Worm (Caenorhabditis elegans) whole organism, young adult: Measurements from ENCODE around the gene C27B7.2.

Source experiments
- B0035.1 ChIP-seq: sonication (generic microtip); optimal IDR thresholded peaks from 2 replicates; lab custom pipeline; 2016; ENCODE audit warnings: missing genetic modification characterization, mild to moderate bottlenecking, missing compliant biosample characterization, missing genotype, missing genetic modification reagents
- B0336.3 ChIP-seq: fragments of 200-800 bp; sonication (Bioruptor generic); IDR thresholded peaks from 2 replicates; pipeline ENCODE4 v1.3.6; 2022; ENCODE audit warnings: missing genetic modification characterization, missing compliant biosample characterization
- C17E4.6 ChIP-seq: fragments of 200-800 bp; sonication (Bioruptor generic); IDR thresholded peaks from 2 replicates; pipeline ENCODE4 v1.3.6; 2022; ENCODE audit warnings: missing genetic modification reagents, missing genetic modification characterization, missing compliant biosample characterization
- F22D6.2 ChIP-seq: sonication (generic microtip); optimal IDR thresholded peaks from 2 replicates; lab custom pipeline; 2016; ENCODE audit warnings: mild to moderate bottlenecking, missing genetic modification characterization, missing compliant biosample characterization
- F33H1.4 ChIP-seq: fragments of 200-800 bp; sonication (Bioruptor generic); IDR thresholded peaks from 2 replicates; pipeline ENCODE4 v1.3.6; 2022; ENCODE audit warnings: missing genetic modification reagents, missing genetic modification characterization, missing compliant biosample characterization
- F39B2.1 ChIP-seq: fragments of 200-800 bp; sonication (Bioruptor generic); IDR thresholded peaks from 2 replicates; pipeline ENCODE4 v1.3.6; 2022; ENCODE audit warnings: missing genetic modification reagents, missing genetic modification characterization, missing compliant biosample characterization
- K11D2.4 ChIP-seq: fragments of 200-800 bp; sonication (Bioruptor generic); IDR thresholded peaks from 2 replicates; pipeline ENCODE4 v1.3.6; 2022; ENCODE audit warnings: missing genetic modification reagents, missing genetic modification characterization, missing compliant biosample characterization
- K12H6.12 ChIP-seq: fragments of 200-800 bp; sonication (Bioruptor generic); optimal IDR thresholded peaks from 2 replicates; lab custom pipeline; 2018; ENCODE audit warnings: mild to moderate bottlenecking, missing genetic modification characterization, missing compliant biosample characterization
- Y67H2A.10 ChIP-seq: fragments of 200-800 bp; sonication (Bioruptor generic); conservative IDR thresholded peaks from 2 replicates; pipeline ENCODE4 v1.3.6; 2022; ENCODE audit warnings: missing genetic modification reagents, missing genetic modification characterization, missing compliant biosample characterization
- Y79H2A.3 ChIP-seq: fragments of 200-800 bp; sonication (Bioruptor generic); conservative IDR thresholded peaks from 2 replicates; pipeline ENCODE4 v1.3.6; 2022; ENCODE audit warnings: missing genetic modification reagents, missing genetic modification characterization, missing compliant biosample characterization
- akir-1 ChIP-seq: fragments of 200-800 bp; sonication (Bioruptor generic); optimal IDR thresholded peaks from 2 replicates; lab custom pipeline; 2018; ENCODE audit warnings: mild to moderate bottlenecking, missing genetic modification characterization, moderate library complexity, missing compliant biosample characterization
- aptf-3 ChIP-seq: fragments of 200-800 bp; sonication (Bioruptor generic); IDR thresholded peaks from 2 replicates; pipeline ENCODE4 v1.3.6; 2022; ENCODE audit warnings: missing genetic modification characterization, missing compliant biosample characterization
- atf-7 ChIP-seq: sonication (generic microtip); optimal IDR thresholded peaks from 2 replicates; lab custom pipeline; 2017; ENCODE audit warnings: mild to moderate bottlenecking, missing genetic modification characterization, missing compliant biosample characterization
- attf-3 ChIP-seq: fragments of 200-800 bp; sonication (Bioruptor generic); conservative IDR thresholded peaks from 2 replicates; pipeline ENCODE4 v1.3.6; 2022; ENCODE audit warnings: missing genetic modification reagents, missing genetic modification characterization, missing compliant biosample characterization
- bed-1 ChIP-seq: fragments of 200-800 bp; sonication (Bioruptor generic); IDR thresholded peaks from 2 replicates; pipeline ENCODE4 v1.3.6; 2022; ENCODE audit warnings: missing genetic modification reagents, missing genetic modification characterization, missing compliant biosample characterization
- ceh-100 ChIP-seq: fragments of 200-800 bp; sonication (Bioruptor generic); IDR thresholded peaks from 2 replicates; pipeline ENCODE4 v1.3.6; 2022; ENCODE audit warnings: missing genetic modification reagents, missing genetic modification characterization, missing compliant biosample characterization
- ceh-27 ChIP-seq: fragments of 200-800 bp; sonication (Bioruptor generic); optimal IDR thresholded peaks from 2 replicates; lab custom pipeline; 2018; ENCODE audit warnings: mild to moderate bottlenecking, missing genetic modification characterization, moderate library complexity, missing compliant biosample characterization
- ceh-79 ChIP-seq: sonication (generic microtip); optimal IDR thresholded peaks from 2 replicates; lab custom pipeline; 2017; ENCODE audit warnings: mild to moderate bottlenecking, missing genetic modification characterization, missing compliant biosample characterization
- ceh-91 ChIP-seq: fragments of 200-800 bp; sonication (Bioruptor generic); IDR thresholded peaks from 2 replicates; pipeline ENCODE4 v1.3.6; 2022; ENCODE audit warnings: missing genetic modification reagents, missing genetic modification characterization, missing compliant biosample characterization
- dox-1 ChIP-seq: fragments of 200-800 bp; sonication (Bioruptor generic); IDR thresholded peaks from 2 replicates; pipeline ENCODE4 v1.3.6; 2022; ENCODE audit warnings: missing genetic modification reagents, missing genetic modification characterization, missing compliant biosample characterization
- efl-1 ChIP-seq: fragments of 150-350 bp; optimal IDR thresholded peaks from 2 replicates; lab custom pipeline; 2014; ENCODE audit warnings: missing biosample characterization, missing genetic modification reagents, missing genetic modification characterization
- egrh-3 ChIP-seq: fragments of 200-800 bp; sonication (Bioruptor generic); IDR thresholded peaks from 2 replicates; pipeline ENCODE4 v1.3.6; 2022; ENCODE audit warnings: missing genetic modification reagents, missing genetic modification characterization, missing compliant biosample characterization
- ekl-4 ChIP-seq: fragments of 200-800 bp; sonication (Bioruptor generic); IDR thresholded peaks from 2 replicates; pipeline ENCODE4 v1.3.6; 2022; ENCODE audit warnings: missing genetic modification reagents, missing genetic modification characterization, missing compliant biosample characterization
- ets-4 ChIP-seq: fragments of 200-800 bp; sonication (Bioruptor generic); optimal IDR thresholded peaks from 2 replicates; lab custom pipeline; 2018; ENCODE audit warnings: mild to moderate bottlenecking, missing genetic modification characterization, missing compliant biosample characterization
- fkh-3 ChIP-seq: sonication (generic microtip); optimal IDR thresholded peaks from 2 replicates; lab custom pipeline; 2016; ENCODE audit warnings: mild to moderate bottlenecking, missing genetic modification characterization, missing compliant biosample characterization
- him-1 ChIP-seq: sonication (generic microtip); optimal IDR thresholded peaks from 2 replicates; lab custom pipeline; 2016; ENCODE audit warnings: missing genotype, missing genetic modification reagents, missing genetic modification characterization, missing compliant biosample characterization
- hlh-12 ChIP-seq: sonication (generic microtip); optimal IDR thresholded peaks from 2 replicates; lab custom pipeline; 2016; ENCODE audit warnings: missing genetic modification characterization, missing compliant biosample characterization
- hmg-1.2 ChIP-seq: fragments of 200-800 bp; sonication (Bioruptor generic); IDR thresholded peaks from 2 replicates; pipeline ENCODE4 v1.3.6; 2022; ENCODE audit warnings: missing genetic modification reagents, missing genetic modification characterization, missing compliant biosample characterization
- let-607 ChIP-seq, 2 experiments: fragments of 200-800 bp in 1 of 2; sonication (Bioruptor generic) in 1 of 2; sonication (generic microtip) in 1 of 2; optimal IDR thresholded peaks; 2 replicates each; lab custom pipeline; 2016 to 2018; ENCODE audit warnings: mild to moderate bottlenecking in 2 of 2, missing compliant biosample characterization in 2 of 2, missing genetic modification characterization in 2 of 2, moderate library complexity in 2 of 2, missing genotype in 1 of 2
- lin-40 ChIP-seq: sonication (generic microtip); optimal IDR thresholded peaks from 2 replicates; lab custom pipeline; 2016; ENCODE audit warnings: missing genetic modification characterization, mild to moderate bottlenecking, missing compliant biosample characterization, missing genotype, missing genetic modification reagents
- lir-1 ChIP-seq: fragments of 200-800 bp; sonication (Bioruptor generic); conservative IDR thresholded peaks from 2 replicates; pipeline ENCODE4 v1.3.6; 2022; ENCODE audit warnings: missing genetic modification reagents, missing genetic modification characterization, missing compliant biosample characterization
- lsy-27 ChIP-seq: sonication (generic microtip); optimal IDR thresholded peaks from 2 replicates; lab custom pipeline; 2017; ENCODE audit warnings: missing genetic modification characterization, mild to moderate bottlenecking, missing compliant biosample characterization, antibody characterized with exemption, missing genotype, borderline replicate concordance; ENCODE audit not compliant: insufficient read depth
- madf-10 ChIP-seq: sonication (generic microtip); optimal IDR thresholded peaks from 2 replicates; lab custom pipeline; 2016; ENCODE audit warnings: mild to moderate bottlenecking, missing genetic modification characterization, missing compliant biosample characterization
- madf-3 ChIP-seq: fragments of 200-800 bp; sonication (Bioruptor generic); IDR thresholded peaks from 2 replicates; pipeline ENCODE4 v1.3.6; 2022; ENCODE audit warnings: missing genetic modification reagents, missing genetic modification characterization, missing compliant biosample characterization
- nhr-80 ChIP-seq: sonication (generic microtip); optimal IDR thresholded peaks from 2 replicates; lab custom pipeline; 2016; ENCODE audit warnings: missing genetic modification characterization, missing compliant biosample characterization
- pbrm-1 ChIP-seq: fragments of 200-800 bp; sonication (Bioruptor generic); IDR thresholded peaks from 2 replicates; pipeline ENCODE4 v1.3.6; 2022; ENCODE audit warnings: missing genetic modification reagents, missing genetic modification characterization, missing compliant biosample characterization
- rec-8 ChIP-seq, 2 experiments: sonication (generic microtip); optimal IDR thresholded peaks; 2 replicates each; lab custom pipeline; 2016; ENCODE audit warnings: mild to moderate bottlenecking in 2 of 2, missing genetic modification characterization in 2 of 2, missing genetic modification reagents in 2 of 2, missing genotype in 2 of 2, missing biosample characterization in 1 of 2, missing compliant biosample characterization in 1 of 2, moderate library complexity in 1 of 2
- repo-1 ChIP-seq: sonication (generic microtip); optimal IDR thresholded peaks from 2 replicates; lab custom pipeline; 2017; ENCODE audit warnings: mild to moderate bottlenecking, missing genetic modification characterization, missing compliant biosample characterization
- rpc-1 ChIP-seq, 2 experiments: fragments of 150-350 bp in 1 of 2; sonication (generic microtip) in 1 of 2; optimal IDR thresholded peaks; 2 replicates each; lab custom pipeline; 2014 to 2018; ENCODE audit warnings: missing biosample characterization in 1 of 2, missing genetic modification characterization in 1 of 2, missing genetic modification reagents in 1 of 2, missing genotype in 1 of 2
- sdz-38 ChIP-seq: sonication (generic microtip); optimal IDR thresholded peaks from 2 replicates; lab custom pipeline; 2016; ENCODE audit warnings: missing genotype, missing genetic modification characterization, missing compliant biosample characterization
- sea-2 ChIP-seq: fragments of 200-800 bp; sonication (Bioruptor generic); IDR thresholded peaks from 2 replicates; pipeline ENCODE4 v1.3.6; 2022; ENCODE audit warnings: missing genetic modification characterization, missing compliant biosample characterization
- snpc-1.3 ChIP-seq: sonication (generic microtip); optimal IDR thresholded peaks from 2 replicates; lab custom pipeline; 2017; ENCODE audit warnings: missing genetic modification characterization, mild to moderate bottlenecking, missing compliant biosample characterization, antibody characterized with exemption, moderate library complexity, missing genotype, missing genetic modification reagents; ENCODE audit not compliant: insufficient read depth
- sptf-2 ChIP-seq: fragments of 200-800 bp; sonication (Bioruptor generic); optimal IDR thresholded peaks from 2 replicates; lab custom pipeline; 2018; ENCODE audit warnings: mild to moderate bottlenecking, missing genetic modification characterization, missing compliant biosample characterization
- tbp1 ChIP-seq: fragments of 200-800 bp; sonication (Bioruptor generic); optimal IDR thresholded peaks from 2 replicates; lab custom pipeline; 2018; ENCODE audit warnings: mild to moderate bottlenecking, missing genetic modification characterization, missing compliant biosample characterization
- unc-130 ChIP-seq: sonication (generic microtip); optimal IDR thresholded peaks from 2 replicates; lab custom pipeline; 2016; ENCODE audit warnings: missing genetic modification reagents, missing genetic modification characterization, missing compliant biosample characterization
- unc-62 ChIP-seq: fragments of 150-350 bp; optimal IDR thresholded peaks from 2 replicates; lab custom pipeline; 2014; ENCODE audit warnings: missing biosample characterization, missing genetic modification reagents, missing genetic modification characterization
- xnd-1 ChIP-seq: sonication (generic microtip); optimal IDR thresholded peaks from 2 replicates; lab custom pipeline; 2016; ENCODE audit warnings: missing genotype, missing genetic modification reagents, missing genetic modification characterization, missing compliant biosample characterization
- ztf-25 ChIP-seq: fragments of 200-800 bp; sonication (Bioruptor generic); IDR thresholded peaks from 2 replicates; pipeline ENCODE4 v1.3.6; 2022; ENCODE audit warnings: missing genetic modification reagents, missing genetic modification characterization, missing compliant biosample characterization
- ztf-6 ChIP-seq: fragments of 200-800 bp; sonication (Bioruptor generic); IDR thresholded peaks from 2 replicates; pipeline ENCODE4 v1.3.6; 2022; ENCODE audit warnings: missing genetic modification reagents, missing genetic modification characterization, missing compliant biosample characterization

The C27B7.2 gene

DNA sequence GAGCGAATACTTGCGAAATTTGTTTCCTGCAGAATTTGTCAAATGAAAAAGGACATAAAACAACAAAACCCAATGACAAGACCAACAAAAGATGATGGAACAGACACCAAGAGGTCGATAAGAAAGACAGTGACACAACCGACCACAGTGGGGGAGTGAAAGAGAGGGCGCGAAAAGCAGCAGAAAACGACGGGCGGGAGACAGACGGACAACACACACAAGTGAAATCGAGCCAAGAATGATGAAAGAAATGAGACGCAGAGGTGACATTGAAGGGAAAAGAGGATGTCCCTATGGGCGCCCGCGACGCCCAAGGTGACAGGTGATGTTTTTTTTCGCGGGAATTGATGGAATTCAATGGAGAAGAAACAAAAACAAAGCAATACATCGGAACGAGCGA lies 26.6 kb upstream of the C27B7.2 start (continued):
- no peak for TF ChIP-seq F39B2.1 (GFP tag; lab: Robert Waterston, UW)
- no peak for TF ChIP-seq lir-1 (GFP tag; lab: Robert Waterston, UW)
- TF ChIP-seq K11D2.4 (GFP tag; lab: Robert Waterston, UW): no peak
- TF ChIP-seq snpc-1.3 (tag; lab: Kevin White, UChicago): peak; percentile 33
- no peak for TF ChIP-seq unc-62 (GFP tag; lab: Kevin White, UChicago)
- TF ChIP-seq K12H6.12: peak; percentile 45
- TF ChIP-seq Y67H2A.10 (GFP tag; lab: Robert Waterston, UW): no peak
- no peak for TF ChIP-seq ceh-100 (GFP tag; lab: Robert Waterston, UW)
- no peak for TF ChIP-seq pbrm-1
- TF ChIP-seq dox-1 (GFP tag; lab: Robert Waterston, UW): peak; percentile 90
- TF ChIP-seq rpc-1 (optimal IDR thresholded peaks at IDR 0.05; lab: Kevin White, UChicago): no peak
- TF ChIP-seq rpc-1 (tag; optimal IDR thresholded peaks at IDR 0.05; lab: Kevin White, UChicago): no peak
- TF ChIP-seq xnd-1 (tag; lab: Kevin White, UChicago): no peak
- no peak for TF ChIP-seq C17E4.6 (GFP tag; lab: Robert Waterston, UW)
- peak; percentile 17 for TF ChIP-seq atf-7 (tag; lab: Kevin White, UChicago)
- TF ChIP-seq rec-8 (tag; optimal IDR thresholded peaks at IDR 0.05; lab: Kevin White, UChicago): no peak
- no peak for TF ChIP-seq sea-2 (GFP tag; lab: Robert Waterston, UW)
- TF ChIP-seq ets-4 (GFP tag; lab: Kevin White, UChicago): peak; percentile 68
- no peak for TF ChIP-seq ztf-25 (GFP tag; lab: Robert Waterston, UW)
- TF ChIP-seq egrh-3 (GFP tag; lab: Robert Waterston, UW): peak; percentile 29; the same call in 1 of the 2 replicates
- TF ChIP-seq him-1 (tag; lab: Kevin White, UChicago): no peak
- TF ChIP-seq ceh-27 (GFP tag; lab: Kevin White, UChicago): no peak
- TF ChIP-seq let-607 (tag; optimal IDR thresholded peaks at IDR 0.05; lab: Kevin White, UChicago): peak; percentile 74 to 90
- TF ChIP-seq F22D6.2: no peak
- TF ChIP-seq ekl-4 (GFP tag; lab: Robert Waterston, UW): no peak
- no peak for TF ChIP-seq ztf-6
- TF ChIP-seq B0336.3 (GFP tag; lab: Robert Waterston, UW): peak; percentile 55
- no peak for TF ChIP-seq F33H1.4 (GFP tag; lab: Robert Waterston, UW)
- peak; percentile 47 for TF ChIP-seq hmg-1.2 (GFP tag; lab: Robert Waterston, UW)
- TF ChIP-seq B0035.1 (tag; lab: Kevin White, UChicago): no peak
- no peak for TF ChIP-seq repo-1 (tag; lab: Kevin White, UChicago)
- no peak for TF ChIP-seq aptf-3
- TF ChIP-seq akir-1 (GFP tag; lab: Kevin White, UChicago): no peak
- peak; percentile 23 for TF ChIP-seq madf-10 (tag; lab: Kevin White, UChicago)
- peak; percentile 17 for TF ChIP-seq efl-1 (GFP tag; lab: Kevin White, UChicago)
- no peak for TF ChIP-seq ceh-79
- TF ChIP-seq sdz-38 (tag; lab: Kevin White, UChicago): no peak
- peak; percentile 23; the same call in 1 of the 2 replicates for TF ChIP-seq attf-3 (GFP tag; lab: Robert Waterston, UW)
- peak; percentile 99 for TF ChIP-seq nhr-80 (tag; lab: Kevin White, UChicago)
- TF ChIP-seq fkh-3 (tag; lab: Kevin White, UChicago): no peak
- TF ChIP-seq lin-40: peak; percentile 38
- no peak for TF ChIP-seq hlh-12 (tag; lab: Kevin White, UChicago)
- no peak for TF ChIP-seq unc-130 (GFP tag; lab: Kevin White, UChicago)
- no peak for TF ChIP-seq madf-3 (GFP tag; lab: Robert Waterston, UW)
- peak; percentile 12 for TF ChIP-seq tbp1 (GFP tag; lab: Kevin White, UChicago)
- no peak for TF ChIP-seq Y79H2A.3 (GFP tag; lab: Robert Waterston, UW)
- no peak for TF ChIP-seq sptf-2
- TF ChIP-seq ceh-91 (GFP tag; lab: Robert Waterston, UW): no peak
- no peak for TF ChIP-seq lsy-27 (tag; lab: Kevin White, UChicago)
- no peak for TF ChIP-seq bed-1 (GFP tag; lab: Robert Waterston, UW)
